Fruit fly (Drosophila melanogaster): ENCODE results near the gene Csl4.

dm6 chr2L:11100516-11101061 lies 22.8 kb downstream of the Csl4 start, which contains the start of gene Ge-1:
- no peak for TF ChIP-seq tll (GFP tag; optimal IDR thresholded peaks at IDR 0.05)
- peak; percentile 56; the same call in 2 of the 3 replicates for TF ChIP-seq CG16813 (GFP tag; IDR thresholded peaks at IDR 0.05; ENCODE audit: partially characterized antibody)
- TF ChIP-seq CG10959 (GFP tag; IDR thresholded peaks at IDR 0.05) = no peak
- TF ChIP-seq Atf-2 (GFP tag; optimal IDR thresholded peaks at IDR 0.05) = no peak
- TF ChIP-seq ac (GFP tag; optimal IDR thresholded peaks at IDR 0.05) = no peak
- TF ChIP-seq zen2 (GFP tag; IDR thresholded peaks at IDR 0.05; ENCODE audit: partially characterized antibody) = no peak; the same call in 2 of the 3 replicates
- no peak for TF ChIP-seq Trl (optimal IDR thresholded peaks at IDR 0.05)
- no peak for TF ChIP-seq Trl (GFP tag; optimal IDR thresholded peaks at IDR 0.05)
- peak; percentile 29 for TF ChIP-seq MESR4 (GFP tag; optimal IDR thresholded peaks at IDR 0.05)
- TF ChIP-seq chn (GFP tag; optimal IDR thresholded peaks at IDR 0.05) = no peak
- TF ChIP-seq Usf (GFP tag; optimal IDR thresholded peaks at IDR 0.05) = no peak
- TF ChIP-seq Six4 (GFP tag; optimal IDR thresholded peaks at IDR 0.05) = no peak
- no peak for TF ChIP-seq NfI (GFP tag; optimal IDR thresholded peaks at IDR 0.05)
- peak; percentile 53; the same call in 2 of the 3 replicates for TF ChIP-seq Opbp (GFP tag; IDR thresholded peaks at IDR 0.05; ENCODE audit: partially characterized antibody)

All from whole organism, embryonic.